Worm (Caenorhabditis elegans): ENCODE measurements around the gene R74.2.

The R74.2 gene

DNA sequence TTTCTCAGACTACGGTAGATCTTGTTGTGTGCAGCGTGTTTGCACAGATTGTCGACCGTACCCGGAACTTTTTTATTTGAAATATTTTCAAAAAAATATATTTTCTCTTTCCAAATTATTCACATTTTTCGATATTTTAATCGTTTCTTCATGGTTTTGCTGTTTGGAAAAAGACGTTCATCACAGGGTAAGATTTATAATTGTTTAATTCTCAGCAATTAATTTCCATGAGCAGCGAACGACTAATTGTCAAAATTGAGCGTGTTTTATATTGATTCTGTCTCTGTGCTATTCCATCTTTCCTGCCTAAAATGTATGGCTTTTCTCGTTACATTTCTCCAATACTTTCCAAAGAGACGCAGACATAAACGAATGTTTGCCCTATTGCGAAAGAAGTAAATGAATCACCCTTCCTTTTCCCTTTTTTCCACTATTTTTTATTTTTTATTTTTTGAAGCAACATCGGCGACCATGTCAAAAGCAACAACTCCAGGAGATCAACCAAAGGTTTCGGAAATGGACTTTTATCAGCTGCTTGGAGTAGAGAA, 3.2 kb downstream of the R74.2 start, which contains the start of gene dnj-16:
Gene dnj-16 (plus strand): TSS at position 51 of the 548 bp plus-strand sequence.
- TF ChIP-seq nhr-28 (tag; optimal IDR thresholded peaks at IDR 0.05), result peak; percentile 34
- TF ChIP-seq mep-1 (tag; optimal IDR thresholded peaks at IDR 0.05), result peak; percentile 49
- TF ChIP-seq lim-7 (GFP tag; IDR thresholded peaks at IDR 0.05), result no peak
- TF ChIP-seq nhr-25 (tag; optimal IDR thresholded peaks at IDR 0.05; ENCODE audit: borderline replicate concordance, insufficient read depth), result no peak
- no peak for TF ChIP-seq tag-97 (GFP tag; IDR thresholded peaks at IDR 0.05)
- TF ChIP-seq mdl-1 (tag; optimal IDR thresholded peaks at IDR 0.05), result peak in 1 of 2 experiments; percentile 2
- TF ChIP-seq aha-1 (tag), result no peak
- no peak for TF ChIP-seq fos-1 (tag; optimal IDR thresholded peaks at IDR 0.05)
- TF ChIP-seq madf-9 (GFP tag; conservative IDR thresholded peaks at IDR 0.05), result 0 out of 2 replicates have a peak, but pooled peaks have one; percentile 24
- no peak for TF ChIP-seq nhr-237 (tag; optimal IDR thresholded peaks at IDR 0.05)
- peak; percentile 79 for TF ChIP-seq nhr-6 (tag; optimal IDR thresholded peaks at IDR 0.05)
- TF ChIP-seq pqm-1 (tag; optimal IDR thresholded peaks at IDR 0.05), result peak; percentile 36
- peak; percentile 60 for TF ChIP-seq dve-1 (tag; optimal IDR thresholded peaks at IDR 0.05; ENCODE audit: insufficient read depth)
- peak; percentile 10 for TF ChIP-seq lin-13 (GFP tag; optimal IDR thresholded peaks at IDR 0.05)
- TF ChIP-seq ceh-82 (tag; optimal IDR thresholded peaks at IDR 0.05), result no peak
- TF ChIP-seq daf-16 (GFP tag; optimal IDR thresholded peaks at IDR 0.05), result no peak
- TF ChIP-seq daf-16 (tag; optimal IDR thresholded peaks at IDR 0.05), result peak; percentile 17
- TF ChIP-seq mxl-2 (GFP tag; conservative IDR thresholded peaks at IDR 0.05), result no peak
- TF ChIP-seq lin-39 (tag; optimal IDR thresholded peaks at IDR 0.05), result no peak
- TF ChIP-seq mxl-3 (GFP tag; optimal IDR thresholded peaks at IDR 0.05), result no peak
- peak; percentile 3 for TF ChIP-seq T20F7.1 (GFP tag; optimal IDR thresholded peaks at IDR 0.05)
- no peak for TF ChIP-seq T26A8.4 (GFP tag; IDR thresholded peaks at IDR 0.05)
- TF ChIP-seq mes-2 (tag; optimal IDR thresholded peaks at IDR 0.05; ENCODE audit: poor library complexity, severe bottlenecking), result peak; percentile 68
- no peak for TF ChIP-seq egl-43 (GFP tag; IDR thresholded peaks at IDR 0.05)
- TF ChIP-seq dpl-1 (GFP tag; optimal IDR thresholded peaks at IDR 0.05), result peak; percentile 1
- TF ChIP-seq pha-4 (GFP tag; IDR thresholded peaks at IDR 0.05), result no peak
- TF ChIP-seq pha-4 (tag; optimal IDR thresholded peaks at IDR 0.05), result peak; percentile 49
- peak; percentile 34 for TF ChIP-seq hlh-11 (tag; optimal IDR thresholded peaks at IDR 0.05)
- TF ChIP-seq Y75B8A.6 (GFP tag; IDR thresholded peaks at IDR 0.05), result no peak
- no peak for TF ChIP-seq vab-7 (GFP tag; IDR thresholded peaks at IDR 0.05)
- peak in 1 of 2 experiments; percentile 71 for TF ChIP-seq lsy-2 (tag; optimal IDR thresholded peaks at IDR 0.05)

DNA sequence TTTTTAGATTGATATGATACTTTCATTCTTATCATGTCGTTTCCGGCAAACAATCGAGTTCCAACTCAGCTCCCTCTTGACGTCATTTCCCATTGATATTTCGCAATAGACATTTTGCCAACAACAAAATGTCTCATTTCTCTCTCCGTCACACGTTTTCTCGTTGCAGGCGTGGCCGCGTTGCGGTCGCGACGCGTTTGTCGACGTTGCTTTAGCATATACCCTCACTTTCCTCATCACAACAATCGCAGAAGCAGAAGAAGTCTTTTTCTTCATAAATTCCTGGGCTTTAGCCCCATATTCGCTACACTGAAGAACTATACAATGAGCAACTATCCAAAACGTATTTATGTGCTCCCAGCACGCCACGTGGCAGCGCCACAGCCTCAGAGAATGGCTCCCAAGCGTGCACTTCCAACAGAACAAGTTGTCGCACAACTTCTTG, 5.7 kb downstream of the R74.2 start, which contains the start of gene xbp-1:
Gene xbp-1 (plus strand): TSS at position 151 of the 445 bp plus-strand sequence.
- TF ChIP-seq daf-12 (tag; optimal IDR thresholded peaks at IDR 0.05), result no peak
- peak; percentile 82 for TF ChIP-seq nhr-48 (tag; optimal IDR thresholded peaks at IDR 0.05)
- TF ChIP-seq lir-3 (tag; optimal IDR thresholded peaks at IDR 0.05), result no peak
- TF ChIP-seq dmd-9 (GFP tag; IDR thresholded peaks at IDR 0.05), result peak; percentile 63; the same call in 1 of the 2 replicates
- TF ChIP-seq tra-1 (GFP tag; IDR thresholded peaks at IDR 0.05), result peak; percentile 81
- peak; percentile 30 for TF ChIP-seq spr-1 (tag; optimal IDR thresholded peaks at IDR 0.05)
- peak; percentile 82 to 94 for TF ChIP-seq lsy-2 (tag; optimal IDR thresholded peaks at IDR 0.05)
- peak; percentile 71 for TF ChIP-seq lin-38 (GFP tag; IDR thresholded peaks at IDR 0.05)
- TF ChIP-seq unc-62 (GFP tag; optimal IDR thresholded peaks at IDR 0.05 in 1 of 2), result peak in 1 of 2 experiments; percentile 86
- TF ChIP-seq unc-62 (tag; optimal IDR thresholded peaks at IDR 0.05), result no peak
- TF ChIP-seq mxl-3 (GFP tag; optimal IDR thresholded peaks at IDR 0.05), result peak; percentile 97
- TF ChIP-seq nhr-76 (tag; optimal IDR thresholded peaks at IDR 0.05), result no peak
- peak; percentile 85 for TF ChIP-seq php-3 (GFP tag; IDR thresholded peaks at IDR 0.05)
- peak; percentile 4 for TF ChIP-seq duxl-1 (tag; optimal IDR thresholded peaks at IDR 0.05; ENCODE audit: poor library complexity)
- peak; percentile 23 for TF ChIP-seq spr-3 (GFP tag; optimal IDR thresholded peaks at IDR 0.05)
- peak; percentile 82 for TF ChIP-seq madf-9 (GFP tag; conservative IDR thresholded peaks at IDR 0.05)
- TF ChIP-seq lin-29 (GFP tag; IDR thresholded peaks at IDR 0.05), result no peak
- TF ChIP-seq dmd-6 (GFP tag; IDR thresholded peaks at IDR 0.05), result peak; percentile 98
- TF ChIP-seq zip-11 (GFP tag; IDR thresholded peaks at IDR 0.05), result no peak
- TF ChIP-seq daf-16 (GFP tag; optimal IDR thresholded peaks at IDR 0.05), result peak; percentile 15 to 92
- TF ChIP-seq daf-16 (tag; optimal IDR thresholded peaks at IDR 0.05), result peak; percentile 99
- no peak for TF ChIP-seq F44E2.7 (GFP tag; IDR thresholded peaks at IDR 0.05)
- no peak for TF ChIP-seq cey-2 (tag; optimal IDR thresholded peaks at IDR 0.05; ENCODE audit: borderline replicate concordance, insufficient read depth)
- TF ChIP-seq snpc-1.2 (GFP tag; IDR thresholded peaks at IDR 0.05), result 0 out of 2 replicates have a peak, but pooled peaks have one; percentile 23
